Fruit fly (Drosophila melanogaster) whole organism, embryonic: ENCODE results near the gene Hmbs.
A peak's percentile ranks its signal among the peaks of the same experiment; 100 is the strongest.

ENCODE experiments used
- Adf1 ChIP-seq: fragments of 200-800 bp; sonication (Bioruptor generic); IDR thresholded peaks from 2 replicates; pipeline ENCODE4 v1.3.6; 2022; ENCODE audit warnings: missing biosample characterization, missing genetic modification characterization
- Atf6 ChIP-seq: fragments of 200-800 bp; sonication (Bioruptor generic); IDR thresholded peaks from 2 replicates; pipeline ENCODE4 v1.3.6; 2022; ENCODE audit warnings: missing biosample characterization, missing genetic modification characterization
- Awh ChIP-seq: fragments of 200-800 bp; sonication (Bioruptor generic); IDR thresholded peaks from 2 replicates; pipeline ENCODE4, ENCODE4 v1.3.6; 2022; ENCODE audit warnings: missing biosample characterization, missing genetic modification characterization
- CG11504 ChIP-seq: fragments of 200-800 bp; sonication (Bioruptor generic); optimal IDR thresholded peaks from 3 replicates; lab custom pipeline; 2019; ENCODE audit warnings: missing biosample characterization, mild to moderate bottlenecking, missing genetic modification characterization, moderate library complexity
- CG13894 ChIP-seq: fragments of 200-800 bp; sonication (Bioruptor generic); optimal IDR thresholded peaks from 3 replicates; lab custom pipeline; 2018; ENCODE audit warnings: missing biosample characterization, mild to moderate bottlenecking, missing genetic modification characterization, moderate library complexity
- CG14050 ChIP-seq: fragments of 200-800 bp; sonication (Bioruptor generic); IDR thresholded peaks from 3 replicates; pipeline ENCODE4 v1.3.6; 2022; ENCODE audit warnings: missing biosample characterization, missing genetic modification characterization
- CG14441 ChIP-seq: fragments of 200-800 bp; sonication (Bioruptor generic); IDR thresholded peaks from 2 replicates; pipeline ENCODE4 v1.3.6; 2022; ENCODE audit warnings: missing biosample characterization, missing genetic modification characterization
- CG1529 ChIP-seq: fragments of 200-800 bp; sonication (Bioruptor generic); optimal IDR thresholded peaks from 3 replicates; lab custom pipeline; 2018; ENCODE audit warnings: missing biosample characterization, missing genetic modification characterization
- CG15514 ChIP-seq: fragments of 200-800 bp; sonication (Bioruptor generic); optimal IDR thresholded peaks from 3 replicates; lab custom pipeline; 2017; ENCODE audit warnings: missing biosample characterization, missing genetic modification characterization, mild to moderate bottlenecking, moderate library complexity, missing genetic modification reagents
- CG15696 ChIP-seq: fragments of 200-800 bp; sonication (Bioruptor generic); optimal IDR thresholded peaks from 2 replicates; lab custom pipeline; 2019; ENCODE audit warnings: missing biosample characterization, mild to moderate bottlenecking, missing genetic modification characterization, moderate library complexity
- CG17328 ChIP-seq: fragments of 200-800 bp; sonication (Bioruptor generic); IDR thresholded peaks from 2 replicates; pipeline ENCODE4 v1.3.6; 2022; ENCODE audit warnings: missing biosample characterization, missing genetic modification characterization
- CG17802 ChIP-seq: fragments of 200-800 bp; sonication (Bioruptor generic); optimal IDR thresholded peaks from 2 replicates; lab custom pipeline; 2018; ENCODE audit warnings: missing biosample characterization, mild to moderate bottlenecking, missing genetic modification characterization, moderate library complexity
- CG2712 ChIP-seq: fragments of 200-800 bp; optimal IDR thresholded peaks from 3 replicates; lab custom pipeline; 2019; ENCODE audit warnings: missing biosample characterization, mild to moderate bottlenecking, missing genetic modification characterization, moderate library complexity
- CG31365 ChIP-seq: fragments of 200-800 bp; sonication (Bioruptor generic); optimal IDR thresholded peaks from 2 replicates; lab custom pipeline; 2018; ENCODE audit warnings: missing biosample characterization, mild to moderate bottlenecking, missing genetic modification characterization
- CG31388 ChIP-seq: fragments of 200-800 bp; sonication (Bioruptor generic); optimal IDR thresholded peaks from 2 replicates; lab custom pipeline; 2016; ENCODE audit warnings: missing biosample characterization, missing genetic modification characterization
- CG32532 ChIP-seq: fragments of 200-800 bp; sonication (Bioruptor generic); IDR thresholded peaks from 2 replicates; pipeline ENCODE4 v1.3.6; 2022; ENCODE audit warnings: missing biosample characterization, missing genetic modification characterization
- CG33213 ChIP-seq: fragments of 200-800 bp; sonication (Bioruptor generic); optimal IDR thresholded peaks from 3 replicates; lab custom pipeline; 2016; ENCODE audit warnings: missing biosample characterization, missing genetic modification characterization
- CG4404 ChIP-seq: fragments of 200-800 bp; sonication (Bioruptor generic); IDR thresholded peaks from 2 replicates; pipeline ENCODE4 v1.3.6; 2022; ENCODE audit warnings: missing biosample characterization, missing genetic modification characterization
- CG4424 ChIP-seq: fragments of 200-800 bp; sonication (Bioruptor generic); optimal IDR thresholded peaks from 3 replicates; lab custom pipeline; 2016; ENCODE audit warnings: missing biosample characterization, missing genetic modification characterization
- CG4707 ChIP-seq: fragments of 200-800 bp; sonication (Bioruptor generic); optimal IDR thresholded peaks from 2 replicates; lab custom pipeline; 2018; ENCODE audit warnings: missing biosample characterization, mild to moderate bottlenecking, missing genetic modification characterization, moderate library complexity
- CG6791 ChIP-seq: fragments of 200-800 bp; sonication (Bioruptor generic); IDR thresholded peaks from 3 replicates; pipeline ENCODE4 v1.3.6; 2022; ENCODE audit warnings: missing biosample characterization, missing genetic modification characterization; ENCODE audit not compliant: partially characterized antibody
- CG7556 ChIP-seq: fragments of 200-800 bp; sonication (Bioruptor generic); optimal IDR thresholded peaks from 2 replicates; lab custom pipeline; 2017; ENCODE audit warnings: missing biosample characterization, mild to moderate bottlenecking, missing genetic modification characterization
- CG8290 ChIP-seq, 3 experiments: fragments of 200-800 bp; sonication (Bioruptor generic); optimal IDR thresholded peaks; 2 replicates each; lab custom pipeline; 2016 to 2019; ENCODE audit warnings: missing biosample characterization in 3 of 3, missing genetic modification characterization in 3 of 3, mild to moderate bottlenecking in 2 of 3, moderate library complexity in 1 of 3
- CG8359 ChIP-seq: fragments of 200-800 bp; sonication (Bioruptor generic); optimal IDR thresholded peaks from 2 replicates; lab custom pipeline; 2017; ENCODE audit warnings: missing biosample characterization, mild to moderate bottlenecking, missing genetic modification characterization, borderline replicate concordance
- CTCF ChIP-seq: fragments of 200-800 bp; sonication (Bioruptor generic); optimal IDR thresholded peaks from 2 replicates; lab custom pipeline; 2017; ENCODE audit warnings: missing biosample characterization, mild to moderate bottlenecking, missing genetic modification characterization, moderate library complexity
- E2f1 ChIP-seq: fragments of 200-800 bp; sonication (Bioruptor generic); IDR thresholded peaks from 2 replicates; pipeline ENCODE4 v1.3.6; 2022; ENCODE audit warnings: missing biosample characterization, missing genetic modification characterization
- Fer1 ChIP-seq: fragments of 200-800 bp; sonication (Bioruptor generic); optimal IDR thresholded peaks from 2 replicates; lab custom pipeline; 2017; ENCODE audit warnings: missing biosample characterization, mild to moderate bottlenecking, missing genetic modification characterization
- Hey ChIP-seq: fragments of 200-800 bp; sonication (Bioruptor generic); optimal IDR thresholded peaks from 3 replicates; lab custom pipeline; 2018; ENCODE audit warnings: missing biosample characterization, mild to moderate bottlenecking, missing genetic modification characterization
- MBD-R2 ChIP-seq: fragments of 200-800 bp; sonication (Bioruptor generic); IDR thresholded peaks from 2 replicates; pipeline ENCODE4 v1.3.6; 2022; ENCODE audit warnings: missing biosample characterization, missing genetic modification characterization
- Myb ChIP-seq: fragments of 200-800 bp; sonication (Bioruptor generic); optimal IDR thresholded peaks from 2 replicates; lab custom pipeline; 2016; ENCODE audit warnings: missing biosample characterization, missing genetic modification characterization
- Neu2 ChIP-seq: fragments of 200-800 bp; sonication (Bioruptor generic); optimal IDR thresholded peaks from 3 replicates; lab custom pipeline; 2016; ENCODE audit warnings: missing biosample characterization, missing genetic modification characterization, borderline replicate concordance
- Six4 ChIP-seq: fragments of 200-800 bp; sonication (Bioruptor generic); optimal IDR thresholded peaks from 2 replicates; lab custom pipeline; 2016; ENCODE audit warnings: missing biosample characterization, missing genetic modification characterization
- Taf1 ChIP-seq: fragments of 200-800 bp; sonication (Bioruptor generic); IDR thresholded peaks from 2 replicates; pipeline ENCODE4 v1.3.6; 2022; ENCODE audit warnings: missing biosample characterization, missing genetic modification characterization
- Usf ChIP-seq: fragments of 200-800 bp; sonication (Bioruptor generic); optimal IDR thresholded peaks from 2 replicates; lab custom pipeline; 2017; ENCODE audit warnings: missing genotype, missing biosample characterization, missing genetic modification characterization
- bbx ChIP-seq: fragments of 200-800 bp; sonication (Bioruptor generic); IDR thresholded peaks from 2 replicates; pipeline ENCODE4 v1.3.6; 2022; ENCODE audit warnings: missing biosample characterization, missing genetic modification characterization; ENCODE audit not compliant: partially characterized antibody
- chinmo ChIP-seq: fragments of 200-800 bp; sonication (Bioruptor generic); IDR thresholded peaks from 4 replicates; pipeline ENCODE4 v1.3.6; 2022; ENCODE audit warnings: missing biosample characterization, missing genetic modification characterization; ENCODE audit not compliant: partially characterized antibody
- chm ChIP-seq: fragments of 200-800 bp; sonication (Bioruptor generic); IDR thresholded peaks from 2 replicates; pipeline ENCODE4 v1.3.6; 2022; ENCODE audit warnings: missing biosample characterization, missing genetic modification characterization
- dan ChIP-seq: fragments of 200-800 bp; sonication (Bioruptor generic); IDR thresholded peaks from 2 replicates; pipeline ENCODE4 v1.3.6; 2022; ENCODE audit warnings: missing biosample characterization, missing genetic modification characterization
- danr ChIP-seq: fragments of 200-800 bp; sonication (Bioruptor generic); IDR thresholded peaks from 2 replicates; pipeline ENCODE4 v1.3.6; 2022; ENCODE audit warnings: missing biosample characterization, missing genetic modification characterization
- eyg ChIP-seq: fragments of 200-800 bp; sonication (Bioruptor generic); optimal IDR thresholded peaks from 3 replicates; lab custom pipeline; 2016; ENCODE audit warnings: missing biosample characterization, missing genetic modification characterization
- gce ChIP-seq: fragments of 200-800 bp; sonication (Bioruptor generic); IDR thresholded peaks from 3 replicates; pipeline ENCODE4 v1.3.6; 2022; ENCODE audit warnings: missing biosample characterization, missing genetic modification characterization
- gem ChIP-seq: fragments of 200-800 bp; sonication (Bioruptor generic); optimal IDR thresholded peaks from 2 replicates; lab custom pipeline; 2019; ENCODE audit warnings: missing biosample characterization, mild to moderate bottlenecking, missing genetic modification characterization, moderate library complexity
- hkb ChIP-seq, 2 experiments: fragments of 200-800 bp in 1 of 2; fragments of >200 bp in 1 of 2; sonication (Bioruptor generic) in 1 of 2; IDR thresholded peaks in 1 of 2; optimal IDR thresholded peaks in 1 of 2; 2 replicates each; pipeline versions ENCODE4 v1.3.6 to Lab custom; 2017 to 2022; ENCODE audit warnings: missing biosample characterization in 1 of 2, missing genetic modification characterization in 1 of 2
- kah ChIP-seq: fragments of 200-800 bp; sonication (Bioruptor generic); optimal IDR thresholded peaks from 2 replicates; lab custom pipeline; 2018; ENCODE audit warnings: missing biosample characterization, mild to moderate bottlenecking, missing genetic modification characterization
- kay ChIP-seq: fragments of 200-800 bp; sonication (Bioruptor generic); optimal IDR thresholded peaks from 2 replicates; lab custom pipeline; 2016; ENCODE audit warnings: missing biosample characterization, missing genetic modification characterization
- pita ChIP-seq: fragments of 200-800 bp; sonication (Bioruptor generic); optimal IDR thresholded peaks from 2 replicates; lab custom pipeline; 2017; ENCODE audit warnings: missing biosample characterization, mild to moderate bottlenecking, missing genetic modification characterization
- shn ChIP-seq: fragments of 200-800 bp; sonication (Bioruptor generic); optimal IDR thresholded peaks from 3 replicates; lab custom pipeline; 2016; ENCODE audit warnings: missing biosample characterization, missing genetic modification characterization
- slou ChIP-seq: fragments of 200-800 bp; sonication (Bioruptor generic); optimal IDR thresholded peaks from 3 replicates; lab custom pipeline; 2016; ENCODE audit warnings: missing biosample characterization, missing genetic modification characterization
- wor ChIP-seq: fragments of 200-800 bp; sonication (Bioruptor generic); IDR thresholded peaks from 2 replicates; pipeline ENCODE4 v1.3.6; 2022; ENCODE audit warnings: missing biosample characterization, missing genetic modification characterization

Gene Hmbs

dm6 chr3L:1335428-1335764, 707 bp downstream of the Hmbs start (continued):
- TF ChIP-seq Awh (GFP tag; lab: Robert Waterston, UW) (0 out of 2 replicates have a peak, but pooled peaks have one; percentile 30), kah (GFP tag; lab: Kevin White, UChicago) (peak; percentile 42), Hey (no peak), CG32532 (GFP tag; lab: Robert Waterston, UW) (peak; percentile 84), CG8290 (GFP tag; optimal IDR thresholded peaks at IDR 0.05; lab: Kevin White, UChicago) (no peak), CG8290 (tag; optimal IDR thresholded peaks at IDR 0.05; lab: Kevin White, UChicago) (peak in 1 of 2 experiments; percentile 77), CG2712 (tag; lab: Kevin White, UChicago) (peak; percentile 21), kay (GFP tag; lab: Kevin White, UChicago) (peak; percentile 42), eyg (GFP tag; lab: Kevin White, UChicago) (no peak), bbx (GFP tag; lab: Robert Waterston, UW) (no peak), chm (GFP tag; lab: Robert Waterston, UW) (no peak; the same call in 1 of the 2 replicates), MBD-R2 (GFP tag; lab: Robert Waterston, UW) (peak; percentile 41; the same call in 1 of the 2 replicates), Taf1 (peak; percentile 54; the same call in 1 of the 2 replicates), CG13894 (tag; lab: Kevin White, UChicago) (peak; percentile 19), Usf (GFP tag; lab: Kevin White, UChicago) (no peak), CG31388 (GFP tag; lab: Kevin White, UChicago) (no peak), Neu2 (GFP tag; lab: Kevin White, UChicago) (no peak), hkb (optimal IDR thresholded peaks at IDR 0.05; lab: Kevin White, UChicago) (no peak), hkb (GFP tag; IDR thresholded peaks at IDR 0.05; lab: Robert Waterston, UW) (peak; percentile 73), CG4707 (GFP tag; lab: Kevin White, UChicago) (no peak), E2f1 (GFP tag; lab: Robert Waterston, UW) (peak; percentile 34; the same call in 1 of the 2 replicates), Six4 (GFP tag; lab: Kevin White, UChicago) (no peak), CG14050 (peak; percentile 38; the same call in 2 of the 3 replicates), dan (GFP tag; lab: Robert Waterston, UW) (no peak), CTCF (GFP tag; lab: Kevin White, UChicago) (no peak), CG14441 (GFP tag; lab: Robert Waterston, UW) (peak; percentile 70), gce (GFP tag; lab: Robert Waterston, UW) (no peak; the same call in 2 of the 3 replicates), CG8359 (no peak), CG31365 (tag; lab: Kevin White, UChicago) (peak; percentile 7), wor (GFP tag; lab: Robert Waterston, UW) (no peak), CG15696 (no peak), Myb (GFP tag; lab: Kevin White, UChicago) (no peak), Adf1 (GFP tag; lab: Robert Waterston, UW) (peak; percentile 9; the same call in 1 of the 2 replicates), pita (GFP tag; lab: Kevin White, UChicago) (no peak), Atf6 (peak; percentile 64; the same call in 1 of the 2 replicates), CG15514 (GFP tag; lab: Kevin White, UChicago) (peak; percentile 40), CG4404 (GFP tag; lab: Robert Waterston, UW) (0 out of 2 replicates have a peak, but pooled peaks have one; percentile 39), CG17328 (GFP tag; lab: Robert Waterston, UW) (0 out of 2 replicates have a peak, but pooled peaks have one; percentile 53)

- no peak for TF ChIP-seq CG15696
- TF ChIP-seq gem (tag; lab: Kevin White, UChicago), result no peak
- peak; percentile 7 for TF ChIP-seq CG7556 (GFP tag; lab: Kevin White, UChicago)
- 0 out of 4 replicates have a peak, but pooled peaks have one; percentile 29 for TF ChIP-seq chinmo (GFP tag; lab: Robert Waterston, UW)
- TF ChIP-seq danr, result no peak
- TF ChIP-seq CG33213 (GFP tag; lab: Kevin White, UChicago), result no peak
- TF ChIP-seq CG11504 (tag; lab: Kevin White, UChicago), result no peak
- TF ChIP-seq Fer1 (GFP tag; lab: Kevin White, UChicago), result peak; percentile 22
- no peak for TF ChIP-seq slou (GFP tag; lab: Kevin White, UChicago)
- no peak for TF ChIP-seq CG4424
- no peak for TF ChIP-seq CG17802 (tag; lab: Kevin White, UChicago)
- no peak for TF ChIP-seq CG1529 (GFP tag; lab: Kevin White, UChicago)
- no peak for TF ChIP-seq shn
- no peak for TF ChIP-seq CG6791
These were observed 1.6 kb downstream of the Hmbs start for dm6 chr3L:1335989-1336961.
